Fruit fly (Drosophila melanogaster) whole organism, wandering third instar larva: Measurements from ENCODE around the gene Wnt10.

ENCODE experiments used
- Abd-B ChIP-seq: fragments of >200 bp; optimal IDR thresholded peaks from 2 replicates; lab custom pipeline; 2017; ENCODE audit warnings: missing biosample characterization, missing genetic modification characterization
- CG32264 ChIP-seq: fragments of 200-800 bp; sonication (Bioruptor generic); optimal IDR thresholded peaks from 2 replicates; lab custom pipeline; 2016; ENCODE audit warnings: missing biosample characterization, missing genetic modification characterization
- CG9705 ChIP-seq: fragments of 200-800 bp; sonication (Bioruptor generic); optimal IDR thresholded peaks from 2 replicates; lab custom pipeline; 2018; ENCODE audit warnings: missing biosample characterization, mild to moderate bottlenecking, missing genetic modification characterization
- CrebA ChIP-seq: fragments of 200-800 bp; sonication (Bioruptor generic); optimal IDR thresholded peaks from 2 replicates; lab custom pipeline; 2016; ENCODE audit warnings: missing biosample characterization, mild to moderate bottlenecking, missing genetic modification characterization, borderline replicate concordance
- Dfd ChIP-seq: fragments of >200 bp; optimal IDR thresholded peaks from 2 replicates; lab custom pipeline; 2017; ENCODE audit warnings: missing biosample characterization, missing genetic modification characterization
- Dif ChIP-seq: fragments of 200-275, 200-300 bp; sonication (Bioruptor generic); optimal IDR thresholded peaks from 2 replicates; lab custom pipeline; 2018; ENCODE audit warnings: missing biosample characterization, missing genetic modification characterization; ENCODE audit not compliant: partially characterized antibody
- GATAd ChIP-seq: sonication (Bioruptor generic); optimal IDR thresholded peaks from 2 replicates; lab custom pipeline; 2016; ENCODE audit warnings: missing biosample characterization, missing genetic modification characterization
- HLH106 ChIP-seq: fragments of 200-800 bp; optimal IDR thresholded peaks from 3 replicates; lab custom pipeline; 2019; ENCODE audit warnings: missing biosample characterization, mild to moderate bottlenecking, missing genetic modification characterization, moderate library complexity
- Hnf4 ChIP-seq: fragments of 200-800 bp; sonication (Bioruptor generic); optimal IDR thresholded peaks from 2 replicates; lab custom pipeline; 2016; ENCODE audit warnings: missing biosample characterization, mild to moderate bottlenecking, missing genetic modification characterization
- Hr78 ChIP-seq: fragments of >200 bp; optimal IDR thresholded peaks from 2 replicates; lab custom pipeline; 2017; ENCODE audit warnings: missing biosample characterization, missing genetic modification characterization
- Hr83 ChIP-seq: fragments of 200-300 bp; sonication (Bioruptor generic); optimal IDR thresholded peaks from 2 replicates; lab custom pipeline; 2016; ENCODE audit warnings: missing biosample characterization, mild to moderate bottlenecking, missing genetic modification characterization, moderate library complexity; ENCODE audit not compliant: poor library complexity, severe bottlenecking
- Jra ChIP-seq: sonication (Bioruptor generic); optimal IDR thresholded peaks from 2 replicates; lab custom pipeline; 2016; ENCODE audit warnings: missing biosample characterization, missing genetic modification characterization
- Mio ChIP-seq: sonication (Bioruptor generic); optimal IDR thresholded peaks from 2 replicates; lab custom pipeline; 2016; ENCODE audit warnings: missing biosample characterization, missing genetic modification characterization
- Myc ChIP-seq: fragments of >200 bp; optimal IDR thresholded peaks from 2 replicates; lab custom pipeline; 2017
- N ChIP-seq: fragments of >200 bp; optimal IDR thresholded peaks from 2 replicates; lab custom pipeline; 2018; ENCODE audit warnings: missing biosample characterization, missing external identifiers, missing genetic modification characterization
- OdsH ChIP-seq: fragments of 200-800 bp; sonication (Bioruptor generic); optimal IDR thresholded peaks from 2 replicates; lab custom pipeline; 2016; ENCODE audit warnings: missing biosample characterization, mild to moderate bottlenecking, missing genetic modification characterization
- Rel ChIP-seq, 2 experiments: fragments of 200-800 bp; sonication (Bioruptor generic) in 1 of 2; optimal IDR thresholded peaks; 2 replicates in 1 of 2; 3 replicates in 1 of 2; lab custom pipeline; 2016 to 2019; ENCODE audit warnings: mild to moderate bottlenecking in 2 of 2, missing biosample characterization in 2 of 2, missing genetic modification characterization in 2 of 2, moderate library complexity in 1 of 2
- Sp1 ChIP-seq: fragments of 200-800 bp; sonication (Bioruptor generic); optimal IDR thresholded peaks from 3 replicates; lab custom pipeline; 2019; ENCODE audit warnings: missing biosample characterization, mild to moderate bottlenecking, missing genetic modification characterization, moderate library complexity
- Vsx2 ChIP-seq: fragments of 200-300, 225-300 bp; sonication (Bioruptor generic); optimal IDR thresholded peaks from 2 replicates; lab custom pipeline; 2018; ENCODE audit warnings: missing biosample characterization, missing genetic modification characterization; ENCODE audit not compliant: partially characterized antibody
- br ChIP-seq: fragments of 200-800 bp; sonication (Bioruptor generic); optimal IDR thresholded peaks from 2 replicates; lab custom pipeline; 2016; ENCODE audit warnings: missing biosample characterization, missing genetic modification characterization
- brk ChIP-seq: fragments of 200-800 bp; sonication (Bioruptor generic); optimal IDR thresholded peaks from 2 replicates; lab custom pipeline; 2016; ENCODE audit warnings: missing biosample characterization, mild to moderate bottlenecking, missing genetic modification characterization
- dl ChIP-seq, 2 experiments: fragments of 175-275, 200-275 bp in 1 of 2; fragments of 200-275 bp in 1 of 2; sonication (Bioruptor generic); optimal IDR thresholded peaks; lab custom pipeline; 2018; ENCODE audit warnings: mild to moderate bottlenecking in 2 of 2, missing biosample characterization in 2 of 2, missing genetic modification characterization in 2 of 2, moderate library complexity in 2 of 2; ENCODE audit not compliant: partially characterized antibody in 2 of 2, insufficient read depth in 1 of 2
- dmrt93B ChIP-seq: fragments of 200-800 bp; sonication (Bioruptor generic); optimal IDR thresholded peaks from 2 replicates; lab custom pipeline; 2018; ENCODE audit warnings: missing biosample characterization, mild to moderate bottlenecking, missing genetic modification characterization
- dsf ChIP-seq: sonication (Bioruptor generic); optimal IDR thresholded peaks from 2 replicates; lab custom pipeline; 2016; ENCODE audit warnings: missing biosample characterization, missing genetic modification characterization, borderline replicate concordance
- ey ChIP-seq: fragments of 200-800 bp; sonication (Bioruptor generic); optimal IDR thresholded peaks from 2 replicates; lab custom pipeline; 2016; ENCODE audit warnings: missing biosample characterization, missing genetic modification characterization
- foxo ChIP-seq, 2 experiments: fragments of 200-800 bp; sonication (Bioruptor generic); optimal IDR thresholded peaks; 2 replicates in 1 of 2; 3 replicates in 1 of 2; lab custom pipeline; 2016 to 2017; ENCODE audit warnings: missing biosample characterization in 2 of 2, missing genetic modification characterization in 2 of 2
- fru ChIP-seq: fragments of 200-800 bp; sonication (Bioruptor generic); optimal IDR thresholded peaks from 3 replicates; lab custom pipeline; 2016; ENCODE audit warnings: missing biosample characterization, mild to moderate bottlenecking, missing genetic modification characterization
- h ChIP-seq: fragments of 200-800 bp; sonication (Bioruptor generic); optimal IDR thresholded peaks from 3 replicates; lab custom pipeline; 2016; ENCODE audit warnings: missing biosample characterization, mild to moderate bottlenecking, missing genetic modification characterization
- jim ChIP-seq: fragments of 175-275, 200-325 bp; sonication (Bioruptor generic); optimal IDR thresholded peaks from 2 replicates; lab custom pipeline; 2016; ENCODE audit warnings: missing biosample characterization, mild to moderate bottlenecking, missing genetic modification characterization
- lola ChIP-seq: fragments of >200 bp; optimal IDR thresholded peaks from 2 replicates; lab custom pipeline; 2017; ENCODE audit warnings: missing biosample characterization, missing genetic modification characterization
- pan ChIP-seq: fragments of >200 bp; optimal IDR thresholded peaks from 2 replicates; lab custom pipeline; 2017
- psq ChIP-seq: fragments of 200-800 bp; sonication (Bioruptor generic); optimal IDR thresholded peaks from 3 replicates; lab custom pipeline; 2017; ENCODE audit warnings: missing biosample characterization, mild to moderate bottlenecking, missing genetic modification characterization, moderate library complexity
- rgr ChIP-seq: fragments of 200-800 bp; sonication (Bioruptor generic); optimal IDR thresholded peaks from 3 replicates; lab custom pipeline; 2016; ENCODE audit warnings: missing biosample characterization, mild to moderate bottlenecking, missing genetic modification characterization
- sage ChIP-seq: fragments of 200-800 bp; sonication (Bioruptor generic); optimal IDR thresholded peaks from 2 replicates; lab custom pipeline; 2016; ENCODE audit warnings: missing biosample characterization, mild to moderate bottlenecking, missing genetic modification characterization
- sv ChIP-seq: fragments of 200-800 bp; sonication (Bioruptor generic); optimal IDR thresholded peaks from 3 replicates; lab custom pipeline; 2016; ENCODE audit warnings: missing biosample characterization, missing genetic modification characterization
- tai ChIP-seq: sonication (Bioruptor generic); optimal IDR thresholded peaks from 2 replicates; lab custom pipeline; 2016; ENCODE audit warnings: missing biosample characterization, missing genetic modification characterization
- usp ChIP-seq: fragments of >200 bp; optimal IDR thresholded peaks from 2 replicates; lab custom pipeline; 2017; ENCODE audit warnings: missing biosample characterization, missing genetic modification characterization
- woc ChIP-seq: sonication (Bioruptor generic); optimal IDR thresholded peaks from 2 replicates; lab custom pipeline; 2016; ENCODE audit warnings: missing biosample characterization, mild to moderate bottlenecking, missing genetic modification characterization

The Wnt10 gene

dm6 chr2L:7363079-7363478 is at the start of gene Wnt10:
Wnt10 (plus strand) TSS chr2L:7363379.
- TF ChIP-seq OdsH (GFP tag; lab: Kevin White, UChicago), result no peak
- TF ChIP-seq foxo (GFP tag; optimal IDR thresholded peaks at IDR 0.05; lab: Kevin White, UChicago), result no peak
- no peak for TF ChIP-seq brk
- TF ChIP-seq Abd-B (GFP tag; lab: Kevin White, UChicago), result no peak
- no peak for TF ChIP-seq jim (GFP tag; lab: Kevin White, UChicago)
- TF ChIP-seq dsf (GFP tag; lab: Kevin White, UChicago), result no peak
- no peak for TF ChIP-seq lola (GFP tag; lab: Kevin White, UChicago)
- TF ChIP-seq br (GFP tag; lab: Kevin White, UChicago), result no peak
- TF ChIP-seq woc (GFP tag; lab: Kevin White, UChicago), result no peak
- TF ChIP-seq rgr (GFP tag; lab: Kevin White, UChicago), result no peak
- no peak for TF ChIP-seq Dfd (GFP tag; lab: Kevin White, UChicago)
- TF ChIP-seq fru (GFP tag; lab: Kevin White, UChicago), result no peak

- TF ChIP-seq CG32264 (GFP tag; lab: Kevin White, UChicago), result no peak
- TF ChIP-seq Sp1 (GFP tag; lab: Kevin White, UChicago), result no peak
- no peak for TF ChIP-seq HLH106 (tag; lab: Kevin White, UChicago)
- no peak for TF ChIP-seq lola (GFP tag; lab: Kevin White, UChicago)
- no peak for TF ChIP-seq psq (GFP tag; lab: Kevin White, UChicago)
- no peak for TF ChIP-seq CrebA (GFP tag; lab: Kevin White, UChicago)
- no peak for TF ChIP-seq ey (GFP tag; lab: Kevin White, UChicago)
- TF ChIP-seq Rel (GFP tag; optimal IDR thresholded peaks at IDR 0.05; lab: Kevin White, UChicago), result no peak
- TF ChIP-seq Rel (tag; optimal IDR thresholded peaks at IDR 0.05; lab: Kevin White, UChicago), result no peak
- TF ChIP-seq sage (GFP tag; lab: Kevin White, UChicago), result no peak
These were observed 47.7 kb upstream of the Wnt10 start for dm6 chr2L:7315523-7315922.

dm6 chr2L:7319335-7319734 is 43.8 kb upstream of the Wnt10 start:
- TF ChIP-seq foxo (GFP tag; optimal IDR thresholded peaks at IDR 0.05; lab: Kevin White, UChicago) (peak in 1 of 2 experiments; percentile 13), pan (lab: Kevin White, UChicago) (no peak), h (GFP tag; lab: Kevin White, UChicago) (peak; percentile 21), CG9705 (GFP tag; lab: Kevin White, UChicago) (no peak)

- TF ChIP-seq Hnf4 (GFP tag; lab: Kevin White, UChicago), result peak; percentile 83
- TF ChIP-seq Myc, result no peak
- peak; percentile 88 for TF ChIP-seq fru (GFP tag; lab: Kevin White, UChicago)
- TF ChIP-seq foxo (GFP tag; optimal IDR thresholded peaks at IDR 0.05; lab: Kevin White, UChicago), result peak in 1 of 2 experiments; percentile 82
- no peak for TF ChIP-seq usp (GFP tag; lab: Kevin White, UChicago)
- TF ChIP-seq h (GFP tag; lab: Kevin White, UChicago), result peak; percentile 88
- no peak for TF ChIP-seq Vsx2
- peak; percentile 81 for TF ChIP-seq ey (GFP tag; lab: Kevin White, UChicago)
- TF ChIP-seq dsf (GFP tag; lab: Kevin White, UChicago), result no peak
- TF ChIP-seq rgr (GFP tag; lab: Kevin White, UChicago), result peak; percentile 80
- TF ChIP-seq psq (GFP tag; lab: Kevin White, UChicago), result peak; percentile 54
- peak; percentile 45 for TF ChIP-seq Jra
- peak; percentile 20 for TF ChIP-seq Hr83
- no peak for TF ChIP-seq tai (GFP tag; lab: Kevin White, UChicago)
- no peak for TF ChIP-seq GATAd (GFP tag; lab: Kevin White, UChicago)
- TF ChIP-seq Rel (GFP tag; optimal IDR thresholded peaks at IDR 0.05; lab: Kevin White, UChicago), result peak; percentile 42
- peak; percentile 56 for TF ChIP-seq Rel (tag; optimal IDR thresholded peaks at IDR 0.05; lab: Kevin White, UChicago)
- TF ChIP-seq Dif (GFP tag; lab: Kevin White, UChicago), result no peak
- peak; percentile 68 for TF ChIP-seq sage (GFP tag; lab: Kevin White, UChicago)
- TF ChIP-seq dl (GFP tag; optimal IDR thresholded peaks at IDR 0.05; lab: Kevin White, UChicago; ENCODE audit: insufficient read depth in 1 of 2, partially characterized antibody in 2 of 2), result no peak
- TF ChIP-seq Mio, result no peak
- TF ChIP-seq lola (GFP tag; lab: Kevin White, UChicago), result no peak
- no peak for TF ChIP-seq Hr78 (GFP tag; lab: Kevin White, UChicago)
- peak; percentile 81 for TF ChIP-seq Sp1 (GFP tag; lab: Kevin White, UChicago)
- TF ChIP-seq OdsH (GFP tag; lab: Kevin White, UChicago), result peak; percentile 80
- TF ChIP-seq woc (GFP tag; lab: Kevin White, UChicago), result peak; percentile 72
- TF ChIP-seq dmrt93B (GFP tag; lab: Kevin White, UChicago), result peak; percentile 36
- TF ChIP-seq br (GFP tag; lab: Kevin White, UChicago), result peak; percentile 85
- TF ChIP-seq jim (GFP tag; lab: Kevin White, UChicago), result no peak
- TF ChIP-seq N (GFP tag; lab: Kevin White, UChicago), result no peak
- no peak for TF ChIP-seq sv
- no peak for TF ChIP-seq Dfd (GFP tag; lab: Kevin White, UChicago)
- TF ChIP-seq CG32264 (GFP tag; lab: Kevin White, UChicago), result peak; percentile 51
- TF ChIP-seq HLH106 (tag; lab: Kevin White, UChicago), result peak; percentile 78
- TF ChIP-seq brk, result peak; percentile 67
- TF ChIP-seq CrebA (GFP tag; lab: Kevin White, UChicago), result peak; percentile 64
- TF ChIP-seq Abd-B (GFP tag; lab: Kevin White, UChicago), result no peak
- peak; percentile 61 for TF ChIP-seq CG9705 (GFP tag; lab: Kevin White, UChicago)
- no peak for TF ChIP-seq pan (lab: Kevin White, UChicago)
These were observed 43.3 kb upstream of the Wnt10 start for dm6 chr2L:7319914-7320313.
